Fruit fly (Drosophila melanogaster): ENCODE data around the gene Strump.

The Strump gene

DNA sequence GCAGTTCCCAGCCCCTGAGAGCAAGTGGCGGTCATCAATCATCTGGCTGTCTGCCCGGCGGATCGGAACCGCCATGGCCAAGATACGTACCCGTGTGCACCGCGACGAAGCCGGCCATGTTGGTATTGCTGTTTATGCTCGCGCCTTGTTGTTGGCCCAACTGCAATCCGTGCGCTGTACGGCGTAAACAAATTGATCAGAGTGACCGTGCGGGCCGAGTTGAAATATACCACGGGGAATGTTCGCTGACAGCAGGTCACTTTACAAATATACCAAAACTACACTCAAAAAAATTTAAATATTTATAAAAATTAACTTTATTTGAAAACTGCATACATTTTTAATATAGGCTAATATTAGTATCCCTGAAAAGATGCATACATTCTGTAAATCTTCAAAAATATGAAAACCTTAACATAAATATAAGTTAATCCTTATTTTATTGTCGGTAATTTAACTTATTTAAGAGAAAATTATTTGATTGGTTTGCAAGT, 34.4 kb upstream of the Strump start, which contains the start of gene Tasp1 (continued):
- TF ChIP-seq seq (GFP tag; IDR thresholded peaks at IDR 0.05) = no peak
- TF ChIP-seq CG8765 (GFP tag; IDR thresholded peaks at IDR 0.05) = no peak
- no peak for TF ChIP-seq CG3726 (GFP tag; IDR thresholded peaks at IDR 0.05)
- TF ChIP-seq CG2120 (GFP tag; optimal IDR thresholded peaks at IDR 0.05) = peak; percentile 60
- peak; percentile 81 for TF ChIP-seq nmo (GFP tag; optimal IDR thresholded peaks at IDR 0.05)
- no peak for TF ChIP-seq wek (GFP tag; optimal IDR thresholded peaks at IDR 0.05)
- no peak for TF ChIP-seq CG17802 (tag; optimal IDR thresholded peaks at IDR 0.05)
- TF ChIP-seq D (optimal IDR thresholded peaks at IDR 0.05) = no peak
- TF ChIP-seq D (GFP tag; optimal IDR thresholded peaks at IDR 0.05) = no peak
- TF ChIP-seq oc (tag; optimal IDR thresholded peaks at IDR 0.05) = no peak
- TF ChIP-seq salm (tag; optimal IDR thresholded peaks at IDR 0.05) = peak; percentile 39
- TF ChIP-seq fd64A (GFP tag; optimal IDR thresholded peaks at IDR 0.05) = no peak
- TF ChIP-seq CG7271 (tag; optimal IDR thresholded peaks at IDR 0.05) = peak; percentile 39
- TF ChIP-seq Nf-YC (tag; optimal IDR thresholded peaks at IDR 0.05) = no peak
- peak; percentile 62; the same call in 1 of the 3 replicates for TF ChIP-seq CG2889 (GFP tag; IDR thresholded peaks at IDR 0.05)
- peak; percentile 48 for TF ChIP-seq CG1233 (GFP tag; optimal IDR thresholded peaks at IDR 0.05)
- peak; percentile 39 for TF ChIP-seq ewg (GFP tag; optimal IDR thresholded peaks at IDR 0.05)
- TF ChIP-seq inv (GFP tag; IDR thresholded peaks at IDR 0.05; ENCODE audit: partially characterized antibody) = no peak
- no peak for TF ChIP-seq Asciz (GFP tag; optimal IDR thresholded peaks at IDR 0.05)
- no peak for TF ChIP-seq gsb-n (tag; optimal IDR thresholded peaks at IDR 0.05)
- TF ChIP-seq E2f2 (GFP tag; IDR thresholded peaks at IDR 0.05) = peak; percentile 11; the same call in 1 of the 2 replicates
- TF ChIP-seq grau (tag; optimal IDR thresholded peaks at IDR 0.05) = peak; percentile 78
- no peak for TF ChIP-seq CG8944 (GFP tag; optimal IDR thresholded peaks at IDR 0.05)
- peak; percentile 7 for TF ChIP-seq CG17385 (GFP tag; optimal IDR thresholded peaks at IDR 0.05)
- TF ChIP-seq pros (GFP tag; optimal IDR thresholded peaks at IDR 0.05) = no peak
- no peak for TF ChIP-seq nau (GFP tag; optimal IDR thresholded peaks at IDR 0.05)
- peak; percentile 56 for TF ChIP-seq CG18619 (GFP tag; optimal IDR thresholded peaks at IDR 0.05)
- TF ChIP-seq bbx (GFP tag; IDR thresholded peaks at IDR 0.05; ENCODE audit: partially characterized antibody) = peak; percentile 24; the same call in 1 of the 2 replicates
- TF ChIP-seq CG10274 (GFP tag; optimal IDR thresholded peaks at IDR 0.05) = no peak
- TF ChIP-seq Usf (GFP tag; optimal IDR thresholded peaks at IDR 0.05) = no peak
- TF ChIP-seq CG14667 (GFP tag; IDR thresholded peaks at IDR 0.05) = no peak
- TF ChIP-seq CG18764 (GFP tag; optimal IDR thresholded peaks at IDR 0.05) = peak; percentile 27
- no peak for TF ChIP-seq org-1 (GFP tag; optimal IDR thresholded peaks at IDR 0.05)
- peak; percentile 47 for TF ChIP-seq CG9437 (GFP tag; optimal IDR thresholded peaks at IDR 0.05)
- peak; percentile 5 for TF ChIP-seq HHEX (GFP tag; optimal IDR thresholded peaks at IDR 0.05)
- TF ChIP-seq ara (GFP tag; IDR thresholded peaks at IDR 0.05) = 0 out of 2 replicates have a peak, but pooled peaks have one; percentile 12
- no peak for TF ChIP-seq slp2 (GFP tag; optimal IDR thresholded peaks at IDR 0.05)
- peak; percentile 50; the same call in 1 of the 2 replicates for TF ChIP-seq Adf1 (GFP tag; IDR thresholded peaks at IDR 0.05)
- peak; percentile 55 for TF ChIP-seq CG13296 (GFP tag; optimal IDR thresholded peaks at IDR 0.05)
- TF ChIP-seq CG32772 (GFP tag; IDR thresholded peaks at IDR 0.05) = peak; percentile 63
- no peak for TF ChIP-seq repo (GFP tag; optimal IDR thresholded peaks at IDR 0.05)
- no peak for TF ChIP-seq cg (GFP tag; optimal IDR thresholded peaks at IDR 0.05)
- peak; percentile 96 for TF ChIP-seq MBD-R2 (GFP tag; IDR thresholded peaks at IDR 0.05)
- no peak for TF ChIP-seq en (GFP tag; optimal IDR thresholded peaks at IDR 0.05)
- no peak for TF ChIP-seq GATAe (GFP tag; conservative IDR thresholded peaks at IDR 0.05)
- TF ChIP-seq Dp (GFP tag; optimal IDR thresholded peaks at IDR 0.05) = peak; percentile 25
- peak; percentile 63 for TF ChIP-seq trem (tag; optimal IDR thresholded peaks at IDR 0.05)
- peak in 1 of 2 experiments; percentile 49 for TF ChIP-seq Pdp1 (GFP tag; optimal IDR thresholded peaks at IDR 0.05)
- no peak for TF ChIP-seq CG7786 (GFP tag; optimal IDR thresholded peaks at IDR 0.05)
- TF ChIP-seq dan (GFP tag; IDR thresholded peaks at IDR 0.05) = no peak
- TF ChIP-seq wdn (GFP tag; IDR thresholded peaks at IDR 0.05) = 0 out of 2 replicates have a peak, but pooled peaks have one; percentile 9
